Fruit fly (Drosophila melanogaster) whole organism, wandering third instar larva: Measurements from ENCODE around the gene Nbr.

Experiments
- GATAd ChIP-seq: sonication (Bioruptor generic); optimal IDR thresholded peaks from 2 replicates; lab custom pipeline; 2016; ENCODE audit warnings: missing biosample characterization, missing genetic modification characterization
- Hr78 ChIP-seq: fragments of >200 bp; optimal IDR thresholded peaks from 2 replicates; lab custom pipeline; 2017; ENCODE audit warnings: missing biosample characterization, missing genetic modification characterization
- Rel ChIP-seq, 2 experiments: fragments of 200-800 bp; sonication (Bioruptor generic) in 1 of 2; optimal IDR thresholded peaks; 2 replicates in 1 of 2; 3 replicates in 1 of 2; lab custom pipeline; 2016 to 2019; ENCODE audit warnings: mild to moderate bottlenecking in 2 of 2, missing biosample characterization in 2 of 2, missing genetic modification characterization in 2 of 2, moderate library complexity in 1 of 2
- dmrt93B ChIP-seq: fragments of 200-800 bp; sonication (Bioruptor generic); optimal IDR thresholded peaks from 2 replicates; lab custom pipeline; 2018; ENCODE audit warnings: missing biosample characterization, mild to moderate bottlenecking, missing genetic modification characterization
- h ChIP-seq: fragments of 200-800 bp; sonication (Bioruptor generic); optimal IDR thresholded peaks from 3 replicates; lab custom pipeline; 2016; ENCODE audit warnings: missing biosample characterization, mild to moderate bottlenecking, missing genetic modification characterization
- jim ChIP-seq: fragments of 175-275, 200-325 bp; sonication (Bioruptor generic); optimal IDR thresholded peaks from 2 replicates; lab custom pipeline; 2016; ENCODE audit warnings: missing biosample characterization, mild to moderate bottlenecking, missing genetic modification characterization
- usp ChIP-seq: fragments of >200 bp; optimal IDR thresholded peaks from 2 replicates; lab custom pipeline; 2017; ENCODE audit warnings: missing biosample characterization, missing genetic modification characterization

DNA sequence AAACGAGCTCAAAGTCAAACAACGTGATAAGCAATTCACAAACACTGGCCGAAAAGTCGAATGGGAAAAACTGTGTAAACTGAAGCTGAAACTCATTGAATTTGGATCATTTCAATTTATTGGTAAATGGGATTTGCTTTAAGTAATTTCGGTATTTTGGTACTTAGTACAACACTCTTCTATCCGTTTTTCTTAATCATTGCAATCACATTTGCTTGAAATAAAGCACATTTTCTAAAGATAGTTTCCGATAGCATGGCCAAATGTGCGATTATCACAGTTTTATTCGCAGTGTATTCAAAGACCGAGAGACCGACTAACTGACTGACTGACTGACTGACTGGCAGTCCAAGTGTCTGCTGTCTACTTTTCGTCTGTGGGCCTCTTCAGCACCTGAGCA lies 33.6 kb upstream of the Nbr start:
- no peak for TF ChIP-seq Hr78 (GFP tag; lab: Kevin White, UChicago)
- TF ChIP-seq GATAd: no peak
- TF ChIP-seq Rel (GFP tag; optimal IDR thresholded peaks at IDR 0.05; lab: Kevin White, UChicago): no peak
- TF ChIP-seq Rel (tag; optimal IDR thresholded peaks at IDR 0.05; lab: Kevin White, UChicago): no peak
- peak; percentile 39 for TF ChIP-seq h (GFP tag; lab: Kevin White, UChicago)
- TF ChIP-seq usp (GFP tag; lab: Kevin White, UChicago): no peak
- TF ChIP-seq jim: no peak
- TF ChIP-seq dmrt93B (GFP tag; lab: Kevin White, UChicago): no peak
